Worm (Caenorhabditis elegans) whole organism, L3 larva: ENCODE results near the gene F59E11.7.

Experiments
- ZK546.5 ChIP-seq: sonication (generic microtip); optimal IDR thresholded peaks from 2 replicates; lab custom pipeline; 2017; ENCODE audit warnings: missing biosample characterization, missing genetic modification characterization
- aly-2 ChIP-seq: fragments of 150-350 bp; optimal IDR thresholded peaks from 2 replicates; lab custom pipeline; 2014; ENCODE audit warnings: missing biosample characterization, missing genetic modification characterization
- ama-1 ChIP-seq: fragments of 150-350 bp; optimal IDR thresholded peaks from 2 replicates; lab custom pipeline; 2018
- ceh-16 ChIP-seq: sonication (generic microtip); optimal IDR thresholded peaks from 2 replicates; lab custom pipeline; 2017; ENCODE audit warnings: missing biosample characterization, missing genetic modification characterization
- ceh-28 ChIP-seq: fragments of 150-350 bp; optimal IDR thresholded peaks from 2 replicates; lab custom pipeline; 2014; ENCODE audit warnings: missing biosample characterization, missing genetic modification reagents, missing genetic modification characterization
- ceh-82 ChIP-seq: fragments of 150-350 bp; optimal IDR thresholded peaks from 2 replicates; lab custom pipeline; 2014; ENCODE audit warnings: missing biosample characterization, missing genetic modification characterization
- ceh-9 ChIP-seq: sonication (generic microtip); optimal IDR thresholded peaks from 2 replicates; lab custom pipeline; 2018; ENCODE audit warnings: missing biosample characterization, missing genetic modification characterization
- egl-27 ChIP-seq: sonication (generic microtip); optimal IDR thresholded peaks from 4 replicates; lab custom pipeline; 2017; ENCODE audit warnings: missing biosample characterization, missing genetic modification reagents, missing genetic modification characterization
- egl-5 ChIP-seq: fragments of 150-350 bp; optimal IDR thresholded peaks from 2 replicates; lab custom pipeline; 2017; ENCODE audit warnings: missing biosample characterization, missing genetic modification reagents, missing genetic modification characterization, inconsistent platforms
- elt-1 ChIP-seq: fragments of 150-350 bp; optimal IDR thresholded peaks from 2 replicates; lab custom pipeline; 2014; ENCODE audit warnings: missing biosample characterization, missing genetic modification characterization
- eor-1 ChIP-seq, 2 experiments: fragments of 150-350 bp; optimal IDR thresholded peaks; 2 replicates each; lab custom pipeline; 2014 to 2018; ENCODE audit warnings: missing biosample characterization in 2 of 2, missing genetic modification characterization in 2 of 2
- fkh-10 ChIP-seq: sonication (generic microtip); optimal IDR thresholded peaks from 2 replicates; lab custom pipeline; 2017; ENCODE audit warnings: missing biosample characterization, missing genetic modification reagents, missing genetic modification characterization
- fos-1 ChIP-seq: fragments of 150-350 bp; optimal IDR thresholded peaks from 2 replicates; lab custom pipeline; 2014; ENCODE audit warnings: missing biosample characterization, missing genetic modification characterization
- hmg-11 ChIP-seq: sonication (generic microtip); optimal IDR thresholded peaks from 2 replicates; lab custom pipeline; 2016; ENCODE audit warnings: missing genetic modification characterization, missing compliant biosample characterization
- lin-15B ChIP-seq: fragments of 150-350 bp; optimal IDR thresholded peaks from 2 replicates; lab custom pipeline; 2014; ENCODE audit warnings: missing biosample characterization, missing genetic modification characterization
- lsy-12 ChIP-seq: sonication (generic microtip); optimal IDR thresholded peaks from 2 replicates; lab custom pipeline; 2016; ENCODE audit warnings: mild to moderate bottlenecking, missing genetic modification characterization, missing compliant biosample characterization
- mdl-1 ChIP-seq: fragments of 150-350 bp; optimal IDR thresholded peaks from 2 replicates; lab custom pipeline; 2014; ENCODE audit warnings: missing biosample characterization, missing genetic modification characterization
- nfya-1 ChIP-seq: sonication (generic microtip); optimal IDR thresholded peaks from 2 replicates; lab custom pipeline; 2017; ENCODE audit warnings: missing genetic modification characterization, mild to moderate bottlenecking, missing compliant biosample characterization, antibody characterized with exemption, moderate library complexity; ENCODE audit not compliant: insufficient read depth
- nhr-11 ChIP-seq: fragments of 150-350 bp; optimal IDR thresholded peaks from 2 replicates; lab custom pipeline; 2014; ENCODE audit warnings: missing biosample characterization, missing genetic modification characterization
- nhr-12 ChIP-seq: fragments of 150-350 bp; optimal IDR thresholded peaks from 2 replicates; lab custom pipeline; 2014; ENCODE audit warnings: missing biosample characterization, missing genetic modification characterization
- nhr-237 ChIP-seq: fragments of 150-350 bp; optimal IDR thresholded peaks from 2 replicates; lab custom pipeline; 2014; ENCODE audit warnings: missing biosample characterization, missing genetic modification characterization
- nhr-25 ChIP-seq: sonication (generic microtip); optimal IDR thresholded peaks from 2 replicates; lab custom pipeline; 2017; ENCODE audit warnings: missing biosample characterization, missing genetic modification characterization
- nhr-43 ChIP-seq: sonication (generic microtip); optimal IDR thresholded peaks from 2 replicates; lab custom pipeline; 2016; ENCODE audit warnings: mild to moderate bottlenecking, missing genetic modification characterization, missing compliant biosample characterization; ENCODE audit not compliant: poor library complexity, severe bottlenecking
- nhr-77 ChIP-seq: fragments of 150-350 bp; optimal IDR thresholded peaks from 2 replicates; lab custom pipeline; 2014; ENCODE audit warnings: missing biosample characterization, missing genetic modification characterization
- pha-4 ChIP-seq: fragments of 150-350 bp; optimal IDR thresholded peaks from 2 replicates; lab custom pipeline; 2014; ENCODE audit warnings: missing biosample characterization, missing genetic modification reagents, missing genetic modification characterization
- pqm-1 ChIP-seq: fragments of 150-350 bp; optimal IDR thresholded peaks from 2 replicates; lab custom pipeline; 2017; ENCODE audit warnings: missing biosample characterization, missing genetic modification characterization, inconsistent platforms
- sea-2 ChIP-seq: fragments of 150-350 bp; sonication (generic microtip); optimal IDR thresholded peaks from 4 replicates; lab custom pipeline; 2014; ENCODE audit warnings: missing biosample characterization, missing genetic modification reagents, missing genetic modification characterization
- snpc-4 ChIP-seq: fragments of 150-350 bp; optimal IDR thresholded peaks from 2 replicates; lab custom pipeline; 2014; ENCODE audit warnings: missing biosample characterization, missing genetic modification characterization
- tbx-2 ChIP-seq: sonication (generic microtip); optimal IDR thresholded peaks from 2 replicates; lab custom pipeline; 2016; ENCODE audit warnings: mild to moderate bottlenecking, missing genetic modification characterization, missing compliant biosample characterization
- unc-39 ChIP-seq: sonication (generic microtip); optimal IDR thresholded peaks from 4 replicates; lab custom pipeline; 2017; ENCODE audit warnings: missing biosample characterization, missing genetic modification characterization
- unc-62 ChIP-seq: fragments of 150-350 bp; sonication (generic microtip); optimal IDR thresholded peaks from 4 replicates; lab custom pipeline; 2014; ENCODE audit warnings: missing biosample characterization, missing genetic modification reagents, missing genetic modification characterization
- zag-1 ChIP-seq: fragments of 150-350 bp; optimal IDR thresholded peaks from 2 replicates; lab custom pipeline; 2014; ENCODE audit warnings: missing biosample characterization, missing genetic modification characterization
- ztf-11 ChIP-seq: fragments of 150-350 bp; optimal IDR thresholded peaks from 2 replicates; lab custom pipeline; 2014; ENCODE audit warnings: missing biosample characterization, missing genetic modification characterization

The F59E11.7 gene

ce11 chrV:9022078-9022477, 32.0 kb downstream of the F59E11.7 start, which contains the start of gene oac-41:
Gene oac-41 (minus strand): TSS chrV:9022178.
- no peak for TF ChIP-seq aly-2
- TF ChIP-seq pha-4 (tag; lab: Kevin White, UChicago) = no peak
- no peak for TF ChIP-seq ZK546.5 (tag; lab: Kevin White, UChicago)
- TF ChIP-seq nhr-25 (tag; lab: Kevin White, UChicago) = no peak
- TF ChIP-seq unc-39 (tag; lab: Kevin White, UChicago) = no peak
- no peak for TF ChIP-seq egl-5 (tag; lab: Kevin White, UChicago)
- TF ChIP-seq nhr-237 = no peak
- TF ChIP-seq nhr-43 (tag; lab: Kevin White, UChicago) = no peak
- no peak for TF ChIP-seq pqm-1
- TF ChIP-seq, all 47 proteins: peak for 0

- TF ChIP-seq pqm-1 = no peak
- TF ChIP-seq lin-15B (tag; lab: Kevin White, UChicago) = no peak
- TF ChIP-seq unc-62 (GFP tag; lab: Kevin White, UChicago) = no peak
- TF ChIP-seq tbx-2 (tag; lab: Kevin White, UChicago) = no peak
- TF ChIP-seq nhr-25 (tag; lab: Kevin White, UChicago) = no peak
- TF ChIP-seq egl-5 (tag; lab: Kevin White, UChicago) = no peak
These were observed 34.7 kb downstream of the F59E11.7 start, which contains the start of gene bus-1 for ce11 chrV:9024713-9025112. Gene bus-1 (minus strand): TSS chrV:9024813.

- no peak for TF ChIP-seq nhr-25 (tag; lab: Kevin White, UChicago)
- TF ChIP-seq snpc-4 (tag; lab: Kevin White, UChicago) = no peak
- no peak for TF ChIP-seq nhr-77 (tag; lab: Kevin White, UChicago)
- TF ChIP-seq tbx-2 (tag; lab: Kevin White, UChicago) = no peak
- TF ChIP-seq aly-2 = no peak
- TF ChIP-seq ceh-16 (tag; lab: Kevin White, UChicago) = no peak
- TF ChIP-seq ztf-11 (tag; lab: Kevin White, UChicago) = no peak
- TF ChIP-seq ceh-9 (tag; lab: Kevin White, UChicago) = no peak
- no peak for TF ChIP-seq sea-2 (GFP tag; lab: Kevin White, UChicago)
- no peak for TF ChIP-seq fkh-10 (GFP tag; lab: Kevin White, UChicago)
- TF ChIP-seq nfya-1 (tag; lab: Kevin White, UChicago) = no peak
- TF ChIP-seq nhr-11 (tag; lab: Kevin White, UChicago) = no peak
- TF ChIP-seq ceh-82 (tag; lab: Kevin White, UChicago) = no peak
- TF ChIP-seq eor-1 (tag; optimal IDR thresholded peaks at IDR 0.05; lab: Kevin White, UChicago) = no peak
- TF ChIP-seq pqm-1 = no peak
- no peak for TF ChIP-seq elt-1 (tag; lab: Kevin White, UChicago)
- TF ChIP-seq hmg-11 (tag; lab: Kevin White, UChicago) = no peak
- no peak for TF ChIP-seq fos-1 (tag; lab: Kevin White, UChicago)
- no peak for TF ChIP-seq zag-1 (tag; lab: Kevin White, UChicago)
- no peak for TF ChIP-seq lsy-12
These were observed 40.2 kb downstream of the F59E11.7 start, which contains the start of gene C25E10.5 for ce11 chrV:9030248-9030647. Gene C25E10.5 (plus strand): TSS chrV:9030548.

ce11 chrV:9033267-9033666, 43.2 kb downstream of the F59E11.7 start, which contains the start of gene C25E10.4:
Gene C25E10.4 (plus strand): TSS chrV:9033567.
- TF ChIP-seq mdl-1 (tag; lab: Kevin White, UChicago) (no peak), lsy-12 (no peak)

- TF ChIP-seq nhr-77 (tag; lab: Kevin White, UChicago) (no peak), lin-15B (tag; lab: Kevin White, UChicago) (no peak), egl-27 (tag; lab: Kevin White, UChicago) (no peak), ZK546.5 (tag; lab: Kevin White, UChicago) (no peak), pha-4 (tag; lab: Kevin White, UChicago) (no peak), snpc-4 (tag; lab: Kevin White, UChicago) (no peak)
These were observed 45.6 kb downstream of the F59E11.7 start, which contains the start of gene srsx-34 for ce11 chrV:9035685-9036084. Gene srsx-34 (plus strand): TSS chrV:9035985.

ce11 chrV:9041030-9041429, 51.0 kb downstream of the F59E11.7 start, which contains the start of gene cyp-33B1:
Gene cyp-33B1 (plus strand): TSS chrV:9041330.
- TF ChIP-seq fkh-10 (GFP tag; lab: Kevin White, UChicago) (no peak), ama-1 (lab: Kevin White, UChicago) (no peak), ceh-28 (tag; lab: Kevin White, UChicago) (no peak), ceh-16 (tag; lab: Kevin White, UChicago) (no peak), egl-27 (tag; lab: Kevin White, UChicago) (no peak), nhr-43 (tag; lab: Kevin White, UChicago) (no peak), mdl-1 (tag; lab: Kevin White, UChicago) (no peak), ceh-9 (tag; lab: Kevin White, UChicago) (no peak), ceh-82 (tag; lab: Kevin White, UChicago) (no peak), egl-5 (tag; lab: Kevin White, UChicago) (no peak), sea-2 (GFP tag; lab: Kevin White, UChicago) (no peak), nhr-12 (tag; lab: Kevin White, UChicago) (no peak)
